Worm (Caenorhabditis elegans): ENCODE results near the gene F26F4.6.

- TF ChIP-seq dao-5 (tag; optimal IDR thresholded peaks at IDR 0.05) (no peak), W03F9.2 (tag; optimal IDR thresholded peaks at IDR 0.05) (no peak)
These were observed 36.4 kb downstream of the F26F4.6 start for ce11 chrIII:4856992-4857391.
